Fruit fly (Drosophila melanogaster) whole organism, pupa: ENCODE measurements around the gene CG17068.

Experiments
- CG12605 ChIP-seq: fragments of 200-800 bp; sonication (Bioruptor generic); IDR thresholded peaks from 2 replicates; pipeline ENCODE4 v1.3.6; 2022; ENCODE audit warnings: missing biosample characterization, missing genetic modification characterization
- CG17806 ChIP-seq: fragments of 200-800 bp; sonication (Bioruptor generic); optimal IDR thresholded peaks from 2 replicates; lab custom pipeline; 2018; ENCODE audit warnings: missing biosample characterization, mild to moderate bottlenecking, missing genetic modification characterization, moderate library complexity
- CG32121 ChIP-seq: fragments of 200-800 bp; sonication (Bioruptor generic); IDR thresholded peaks from 2 replicates; pipeline ENCODE4 v1.3.6; 2022; ENCODE audit warnings: missing biosample characterization, missing genetic modification characterization
- CG4496 ChIP-seq: fragments of 200-800 bp; sonication (Bioruptor generic); IDR thresholded peaks from 3 replicates; pipeline ENCODE4 v1.3.6; 2022; ENCODE audit warnings: missing biosample characterization, missing genetic modification characterization
- CG8159 ChIP-seq: fragments of 200-800 bp; sonication (Bioruptor generic); optimal IDR thresholded peaks from 3 replicates; lab custom pipeline; 2018; ENCODE audit warnings: missing biosample characterization, mild to moderate bottlenecking, missing genetic modification characterization, moderate library complexity
- CG8301 ChIP-seq: fragments of 200-800 bp; sonication (Bioruptor generic); optimal IDR thresholded peaks from 2 replicates; lab custom pipeline; 2018; ENCODE audit warnings: missing biosample characterization, mild to moderate bottlenecking, missing genetic modification characterization

dm6 chrX:20251069-20251468 is at the start of gene CG17068, which contains the start of gene Rab10:
- TF ChIP-seq CG8159 (tag; lab: Kevin White, UChicago): no peak
- TF ChIP-seq CG32121 (GFP tag; lab: Robert Waterston, UW): no peak
- no peak for TF ChIP-seq CG17806 (tag; lab: Kevin White, UChicago)
- no peak for TF ChIP-seq CG12605 (GFP tag; lab: Robert Waterston, UW)
- no peak for TF ChIP-seq CG4496
- TF ChIP-seq CG8301 (tag; lab: Kevin White, UChicago): no peak
